Worm (Caenorhabditis elegans): ENCODE data around the gene nas-31.

The nas-31 gene

ce11 chrV:10937294-10937693 lies 15.6 kb upstream of the nas-31 start:
- peak; percentile 50 for TF ChIP-seq somi-1 (GFP tag; optimal IDR thresholded peaks at IDR 0.05)
- 0 out of 2 replicates have a peak, but pooled peaks have one; percentile 21 for TF ChIP-seq mcd-1 (GFP tag; IDR thresholded peaks at IDR 0.05)
- TF ChIP-seq cebp-1 (GFP tag; IDR thresholded peaks at IDR 0.05): peak; percentile 54; the same call in 1 of the 2 replicates
- peak; percentile 51 for TF ChIP-seq cebp-1 (tag; optimal IDR thresholded peaks at IDR 0.05)
- peak; percentile 21 for TF ChIP-seq repo-1 (tag; optimal IDR thresholded peaks at IDR 0.05)
- no peak for TF ChIP-seq F49E8.2 (tag; optimal IDR thresholded peaks at IDR 0.05; ENCODE audit: insufficient read depth)
- peak; percentile 80 for TF ChIP-seq nfyb-1 (GFP tag; IDR thresholded peaks at IDR 0.05)
- peak; percentile 33 for TF ChIP-seq lin-40 (tag; optimal IDR thresholded peaks at IDR 0.05)
- TF ChIP-seq nhr-90 (tag; optimal IDR thresholded peaks at IDR 0.05): peak; percentile 4
- TF ChIP-seq ama-1 (optimal IDR thresholded peaks at IDR 0.05): peak; percentile 37
- TF ChIP-seq ama-1 (GFP tag; optimal IDR thresholded peaks at IDR 0.05): peak in 1 of 2 experiments; percentile 10
- no peak for TF ChIP-seq zim-3 (tag; optimal IDR thresholded peaks at IDR 0.05)
- no peak for TF ChIP-seq lsl-1 (GFP tag; optimal IDR thresholded peaks at IDR 0.05)
- TF ChIP-seq tbp1 (GFP tag; optimal IDR thresholded peaks at IDR 0.05): peak; percentile 2
- TF ChIP-seq lin-35 (GFP tag; optimal IDR thresholded peaks at IDR 0.05): peak in 1 of 3 experiments; percentile 52
- TF ChIP-seq C06A6.2 (GFP tag; conservative IDR thresholded peaks at IDR 0.05): peak; percentile 33

- TF ChIP-seq ztf-18 (tag; optimal IDR thresholded peaks at IDR 0.05) (no peak), aptf-2 (GFP tag; conservative IDR thresholded peaks at IDR 0.05) (no peak), F57A8.1 (GFP tag; optimal IDR thresholded peaks at IDR 0.05) (no peak), nhr-80 (tag; optimal IDR thresholded peaks at IDR 0.05) (peak; percentile 66)
These were observed 15.0 kb upstream of the nas-31 start, which contains the start of gene F17C11.12 for ce11 chrV:10936681-10937080. Gene F17C11.12, minus strand, starts transcription at chrV:10936920.

DNA sequence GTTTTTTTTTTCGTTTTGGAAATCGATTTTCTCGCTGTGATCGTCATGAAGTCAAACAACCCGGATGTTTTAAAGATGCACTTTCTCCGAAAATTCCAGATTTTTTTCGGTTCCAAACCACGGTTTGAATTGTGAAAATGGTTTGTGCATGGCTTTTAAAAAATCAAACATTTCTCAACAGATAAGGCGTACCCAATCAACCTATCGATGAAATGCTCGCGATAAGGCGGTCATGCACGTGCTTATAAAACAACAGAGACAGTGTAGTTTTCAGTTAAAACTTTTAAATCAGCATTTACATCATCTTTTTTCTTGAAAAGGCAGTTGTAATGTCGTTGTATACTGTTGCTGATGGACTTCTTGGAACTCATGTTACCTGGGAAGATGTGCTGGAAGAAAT lies 10.8 kb upstream of the nas-31 start, which contains the start of gene F58B4.5:
F58B4.5 (plus strand) TSS at position 283 of the 400 bp plus-strand sequence.
- TF ChIP-seq nhr-80 (tag; optimal IDR thresholded peaks at IDR 0.05) (peak; percentile 92), K12H6.12 (tag; optimal IDR thresholded peaks at IDR 0.05) (no peak)

DNA sequence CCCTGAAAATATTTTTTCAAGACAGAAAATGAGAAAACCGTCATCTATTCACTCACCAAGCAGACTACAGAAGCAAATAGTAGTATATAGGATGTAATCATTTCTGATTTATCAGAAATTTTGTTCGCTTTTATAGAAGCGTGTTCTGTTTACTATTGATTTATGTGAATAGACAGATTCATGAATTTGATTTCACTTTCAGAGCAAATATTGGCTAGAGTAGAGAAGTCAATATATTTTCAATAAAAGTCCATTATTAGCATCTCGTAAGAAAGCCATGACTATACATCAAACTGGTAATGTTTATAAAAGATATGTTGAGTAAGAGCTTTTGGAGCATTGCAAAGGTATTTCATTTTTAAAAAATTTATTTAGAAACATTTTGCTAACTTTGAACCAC lies 9.5 kb upstream of the nas-31 start, which contains the start of gene scvp-1:
scvp-1 (minus strand) TSS at position 101 of the 400 bp plus-strand sequence.
- TF ChIP-seq aptf-2 (GFP tag; conservative IDR thresholded peaks at IDR 0.05): no peak
- no peak for TF ChIP-seq ceh-91 (GFP tag; IDR thresholded peaks at IDR 0.05)
- no peak for TF ChIP-seq unc-130 (GFP tag; optimal IDR thresholded peaks at IDR 0.05)
- no peak for TF ChIP-seq efl-1 (GFP tag; optimal IDR thresholded peaks at IDR 0.05)
- TF ChIP-seq bed-1 (GFP tag; IDR thresholded peaks at IDR 0.05): no peak
- TF ChIP-seq mcd-1 (GFP tag; IDR thresholded peaks at IDR 0.05): no peak
- no peak for TF ChIP-seq let-607 (tag; optimal IDR thresholded peaks at IDR 0.05)
- TF ChIP-seq xnd-1 (tag; optimal IDR thresholded peaks at IDR 0.05): no peak

- TF ChIP-seq attf-5 (GFP tag; optimal IDR thresholded peaks at IDR 0.05) (no peak), bed-2 (GFP tag; IDR thresholded peaks at IDR 0.05) (no peak), zim-3 (tag; optimal IDR thresholded peaks at IDR 0.05) (no peak), him-1 (tag; optimal IDR thresholded peaks at IDR 0.05) (no peak), let-526 (GFP tag; IDR thresholded peaks at IDR 0.05) (no peak), die-1 (tag; optimal IDR thresholded peaks at IDR 0.05) (no peak), efl-1 (GFP tag; optimal IDR thresholded peaks at IDR 0.05) (no peak), F22D6.2 (tag; optimal IDR thresholded peaks at IDR 0.05) (no peak), Y56A3A.18 (GFP tag; IDR thresholded peaks at IDR 0.05) (no peak)
These were observed 7.9 kb upstream of the nas-31 start, which contains the start of gene F58B4.3 for ce11 chrV:10929511-10929910. Gene F58B4.3, plus strand, starts transcription at chrV:10929811.

All from whole organism, young adult.